Fruit fly (Drosophila melanogaster) whole organism, embryonic: ENCODE results near the gene NK7.1.

Source experiments
- ATbp ChIP-seq: fragments of 200-800 bp; sonication (Bioruptor generic); optimal IDR thresholded peaks from 2 replicates; lab custom pipeline; 2017; ENCODE audit warnings: missing biosample characterization, mild to moderate bottlenecking, missing genetic modification characterization, missing genetic modification reagents
- C15 ChIP-seq: fragments of 200-800 bp; sonication (Bioruptor generic); IDR thresholded peaks from 3 replicates; pipeline ENCODE4 v1.3.6; 2022; ENCODE audit warnings: missing biosample characterization, missing genetic modification characterization
- CG10267 ChIP-seq: fragments of 200-800 bp; sonication (Bioruptor generic); optimal IDR thresholded peaks from 2 replicates; lab custom pipeline; 2018; ENCODE audit warnings: missing biosample characterization, mild to moderate bottlenecking, missing genetic modification characterization, moderate library complexity
- CG10431 ChIP-seq: fragments of 200-800 bp; sonication (Bioruptor generic); optimal IDR thresholded peaks from 3 replicates; lab custom pipeline; 2018; ENCODE audit warnings: missing biosample characterization, mild to moderate bottlenecking, missing genetic modification characterization
- CG10543 ChIP-seq: fragments of 200-800 bp; sonication (Bioruptor generic); optimal IDR thresholded peaks from 3 replicates; lab custom pipeline; 2017; ENCODE audit warnings: missing biosample characterization, mild to moderate bottlenecking, missing genetic modification characterization, moderate library complexity
- CG11504 ChIP-seq: fragments of 200-800 bp; sonication (Bioruptor generic); optimal IDR thresholded peaks from 3 replicates; lab custom pipeline; 2019; ENCODE audit warnings: missing biosample characterization, mild to moderate bottlenecking, missing genetic modification characterization, moderate library complexity
- CG12391 ChIP-seq: fragments of 200-800 bp; sonication (Bioruptor generic); optimal IDR thresholded peaks from 3 replicates; lab custom pipeline; 2018; ENCODE audit warnings: missing biosample characterization, mild to moderate bottlenecking, missing genetic modification characterization, moderate library complexity
- CG14710 ChIP-seq: fragments of 200-800 bp; sonication (Bioruptor generic); optimal IDR thresholded peaks from 3 replicates; lab custom pipeline; 2019; ENCODE audit warnings: missing biosample characterization, mild to moderate bottlenecking, missing genetic modification characterization, moderate library complexity
- CG1529 ChIP-seq: fragments of 200-800 bp; sonication (Bioruptor generic); optimal IDR thresholded peaks from 3 replicates; lab custom pipeline; 2018; ENCODE audit warnings: missing biosample characterization, missing genetic modification characterization
- CG15514 ChIP-seq: fragments of 200-800 bp; sonication (Bioruptor generic); optimal IDR thresholded peaks from 3 replicates; lab custom pipeline; 2017; ENCODE audit warnings: missing biosample characterization, missing genetic modification characterization, mild to moderate bottlenecking, moderate library complexity, missing genetic modification reagents
- CG15601 ChIP-seq: fragments of 200-800 bp; sonication (Bioruptor generic); optimal IDR thresholded peaks from 3 replicates; lab custom pipeline; 2019; ENCODE audit warnings: missing biosample characterization, mild to moderate bottlenecking, missing genetic modification characterization, moderate library complexity
- CG17186 ChIP-seq: fragments of 200-800 bp; sonication (Bioruptor generic); optimal IDR thresholded peaks from 3 replicates; lab custom pipeline; 2017; ENCODE audit warnings: missing biosample characterization, missing genetic modification reagents, missing genetic modification characterization
- CG2120 ChIP-seq: fragments of 200-800 bp; sonication (Bioruptor generic); optimal IDR thresholded peaks from 3 replicates; lab custom pipeline; 2016; ENCODE audit warnings: missing biosample characterization, missing genetic modification characterization
- CG2199 ChIP-seq: fragments of 200-800 bp; sonication (Bioruptor generic); IDR thresholded peaks from 3 replicates; pipeline ENCODE4 v1.3.6; 2022; ENCODE audit warnings: missing biosample characterization, missing genetic modification characterization
- CG3281 ChIP-seq: fragments of 200-800 bp; sonication (Bioruptor generic); optimal IDR thresholded peaks from 3 replicates; lab custom pipeline; 2017; ENCODE audit warnings: missing biosample characterization, mild to moderate bottlenecking, missing genetic modification characterization
- CG34376 ChIP-seq: fragments of 200-800 bp; sonication (Bioruptor generic); optimal IDR thresholded peaks from 2 replicates; lab custom pipeline; 2018; ENCODE audit warnings: missing biosample characterization, mild to moderate bottlenecking, missing genetic modification characterization
- CG6765 ChIP-seq: fragments of 200-800 bp; sonication (Bioruptor generic); optimal IDR thresholded peaks from 3 replicates; lab custom pipeline; 2017; ENCODE audit warnings: missing biosample characterization, mild to moderate bottlenecking, missing genetic modification characterization
- CG7372 ChIP-seq: fragments of 200-800 bp; sonication (Bioruptor generic); IDR thresholded peaks from 2 replicates; pipeline ENCODE4 v1.3.6; 2022; ENCODE audit warnings: missing biosample characterization, missing genetic modification characterization
- CG7963 ChIP-seq: fragments of 200-800 bp; sonication (Bioruptor generic); IDR thresholded peaks from 3 replicates; pipeline ENCODE4 v1.3.6; 2022; ENCODE audit warnings: missing biosample characterization, missing genetic modification characterization; ENCODE audit not compliant: partially characterized antibody
- CG8478 ChIP-seq: fragments of >200 bp; optimal IDR thresholded peaks from 2 replicates; lab custom pipeline; 2018
- CG8924 ChIP-seq: fragments of 200-800 bp; optimal IDR thresholded peaks from 3 replicates; lab custom pipeline; 2019; ENCODE audit warnings: missing biosample characterization, mild to moderate bottlenecking, missing genetic modification characterization, moderate library complexity
- D19B ChIP-seq: fragments of 200-800 bp; sonication (Bioruptor generic); optimal IDR thresholded peaks from 2 replicates; lab custom pipeline; 2017; ENCODE audit warnings: missing biosample characterization, mild to moderate bottlenecking, missing genetic modification characterization
- Dll ChIP-seq: fragments of 200-800 bp; sonication (Bioruptor generic); IDR thresholded peaks from 4 replicates; pipeline ENCODE4 v1.3.6; 2022; ENCODE audit warnings: missing biosample characterization, missing genetic modification characterization; ENCODE audit not compliant: partially characterized antibody
- Doc3 ChIP-seq: fragments of 200-800 bp; sonication (Bioruptor generic); IDR thresholded peaks from 3 replicates; pipeline ENCODE4 v1.3.6; 2022; ENCODE audit warnings: missing biosample characterization, missing genetic modification characterization; ENCODE audit not compliant: partially characterized antibody
- E2f2 ChIP-seq: fragments of 200-800 bp; sonication (Bioruptor generic); IDR thresholded peaks from 2 replicates; pipeline ENCODE4 v1.3.6; 2022; ENCODE audit warnings: missing biosample characterization, missing genetic modification characterization
- HmgZ ChIP-seq: fragments of 200-800 bp; sonication (Bioruptor generic); optimal IDR thresholded peaks from 2 replicates; lab custom pipeline; 2018; ENCODE audit warnings: missing biosample characterization, mild to moderate bottlenecking, missing genetic modification characterization
- Hmr ChIP-seq: fragments of 200-800 bp; sonication (Bioruptor generic); optimal IDR thresholded peaks from 3 replicates; lab custom pipeline; 2017; ENCODE audit warnings: mild to moderate bottlenecking, missing biosample characterization, missing genetic modification reagents, missing genetic modification characterization
- Lim3 ChIP-seq: fragments of 200-800 bp; sonication (Bioruptor generic); IDR thresholded peaks from 2 replicates; pipeline ENCODE4 v1.3.6; 2022; ENCODE audit warnings: missing biosample characterization, missing genetic modification characterization
- Ravus ChIP-seq: fragments of 200-800 bp; sonication (Bioruptor generic); IDR thresholded peaks from 2 replicates; pipeline ENCODE4 v1.3.6; 2022; ENCODE audit warnings: missing biosample characterization, missing genetic modification characterization
- Side ChIP-seq: fragments of 200-800 bp; sonication (Bioruptor generic); optimal IDR thresholded peaks from 2 replicates; lab custom pipeline; 2016; ENCODE audit warnings: missing biosample characterization, missing genetic modification characterization
- Tbp ChIP-seq: fragments of >200 bp; optimal IDR thresholded peaks from 2 replicates; lab custom pipeline; 2018; ENCODE audit warnings: missing biosample characterization, missing genetic modification characterization
- Trl ChIP-seq, 3 experiments: fragments of >200 bp in 2 of 3; fragments of 200-800 bp in 1 of 3; sonication (Bioruptor generic) in 1 of 3; optimal IDR thresholded peaks; 2 replicates in 1 of 3; 3 replicates in 2 of 3; lab custom pipeline; 2016 to 2017; ENCODE audit warnings: missing biosample characterization in 1 of 3, missing genetic modification characterization in 1 of 3
- cato ChIP-seq: fragments of 200-800 bp; sonication (Bioruptor generic); optimal IDR thresholded peaks from 2 replicates; lab custom pipeline; 2016; ENCODE audit warnings: missing biosample characterization, missing genetic modification characterization, borderline replicate concordance
- croc ChIP-seq: fragments of 200-800 bp; sonication (Bioruptor generic); conservative IDR thresholded peaks from 3 replicates; pipeline ENCODE4 v1.3.6; 2022; ENCODE audit warnings: missing biosample characterization, missing genetic modification characterization
- cwo ChIP-seq: fragments of 200-800 bp; sonication (Bioruptor generic); optimal IDR thresholded peaks from 3 replicates; lab custom pipeline; 2017; ENCODE audit warnings: missing biosample characterization, missing genetic modification characterization, mild to moderate bottlenecking, moderate library complexity, missing genetic modification reagents
- dpn ChIP-seq, 2 experiments: fragments of 200-800 bp; sonication (Bioruptor generic); optimal IDR thresholded peaks; 3 replicates each; lab custom pipeline; 2016; ENCODE audit warnings: missing biosample characterization in 2 of 2, missing genetic modification characterization in 2 of 2
- en ChIP-seq: fragments of 200-800 bp; sonication (Bioruptor generic); optimal IDR thresholded peaks from 2 replicates; lab custom pipeline; 2016; ENCODE audit warnings: missing biosample characterization, missing genetic modification characterization
- fd64A ChIP-seq: fragments of 200-800 bp; sonication (Bioruptor generic); optimal IDR thresholded peaks from 3 replicates; lab custom pipeline; 2018; ENCODE audit warnings: missing biosample characterization, mild to moderate bottlenecking, missing genetic modification characterization
- klu ChIP-seq: fragments of 200-800 bp; sonication (Bioruptor generic); IDR thresholded peaks from 2 replicates; pipeline ENCODE4 v1.3.6; 2022; ENCODE audit warnings: missing biosample characterization, missing genetic modification characterization
- knrl ChIP-seq: fragments of 200-800 bp; sonication (Bioruptor generic); IDR thresholded peaks from 3 replicates; pipeline ENCODE4 v1.3.6; 2022; ENCODE audit warnings: missing biosample characterization, missing genetic modification characterization; ENCODE audit not compliant: partially characterized antibody
- lola ChIP-seq, 3 experiments: fragments of >200 bp in 2 of 3; fragments of 200-800 bp in 1 of 3; sonication (Bioruptor generic) in 1 of 3; optimal IDR thresholded peaks; 2 replicates each; lab custom pipeline; 2017 to 2019; ENCODE audit warnings: missing biosample characterization in 3 of 3, missing genetic modification characterization in 3 of 3, mild to moderate bottlenecking in 1 of 3, moderate library complexity in 1 of 3
- pnt ChIP-seq: fragments of 200-800 bp; sonication (Bioruptor generic); optimal IDR thresholded peaks from 3 replicates; lab custom pipeline; 2016; ENCODE audit warnings: missing biosample characterization, missing genetic modification characterization
- ranshi ChIP-seq: fragments of 200-800 bp; sonication (Bioruptor generic); IDR thresholded peaks from 2 replicates; pipeline ENCODE4 v1.3.6; 2022; ENCODE audit warnings: missing biosample characterization, missing genetic modification characterization
- sna ChIP-seq: fragments of 200-800 bp; sonication (Bioruptor generic); IDR thresholded peaks from 2 replicates; pipeline ENCODE4 v1.3.6; 2022; ENCODE audit warnings: missing biosample characterization, missing genetic modification characterization; ENCODE audit not compliant: partially characterized antibody
- tap ChIP-seq: fragments of 200-800 bp; optimal IDR thresholded peaks from 3 replicates; lab custom pipeline; 2019; ENCODE audit warnings: missing biosample characterization, mild to moderate bottlenecking, missing genetic modification characterization, moderate library complexity
- ttk ChIP-seq: fragments of 200-800 bp; sonication (Bioruptor generic); IDR thresholded peaks from 2 replicates; pipeline ENCODE4 v2.1.2; 2022; ENCODE audit warnings: missing biosample characterization, missing genetic modification characterization
- unpg ChIP-seq: fragments of 200-800 bp; sonication (Bioruptor generic); optimal IDR thresholded peaks from 3 replicates; lab custom pipeline; 2018; ENCODE audit warnings: missing biosample characterization, mild to moderate bottlenecking, missing genetic modification characterization, moderate library complexity
- wor ChIP-seq: fragments of 200-800 bp; sonication (Bioruptor generic); IDR thresholded peaks from 2 replicates; pipeline ENCODE4 v1.3.6; 2022; ENCODE audit warnings: missing biosample characterization, missing genetic modification characterization
- z ChIP-seq: fragments of 200-800 bp; sonication (Bioruptor generic); IDR thresholded peaks from 3 replicates; pipeline ENCODE4 v1.3.6; 2022; ENCODE audit warnings: missing biosample characterization, missing genetic modification characterization

NK7.1 gene

dm6 chr3R:14361741-14362232, 11.0 kb downstream of the NK7.1 start, which contains the start of gene Dnaaf5 (continued):
- TF ChIP-seq CG11504, result peak; percentile 69
- no peak for TF ChIP-seq CG6765
- TF ChIP-seq z, result no peak; the same call in 2 of the 3 replicates
- TF ChIP-seq CG12391, result no peak
- TF ChIP-seq HmgZ (tag; lab: Kevin White, UChicago), result peak; percentile 61
- TF ChIP-seq E2f2, result peak; percentile 87
- no peak for TF ChIP-seq pnt (GFP tag; lab: Kevin White, UChicago)
- peak; percentile 17; the same call in 1 of the 2 replicates for TF ChIP-seq Lim3 (GFP tag; lab: Robert Waterston, UW)
- no peak for TF ChIP-seq en (GFP tag; lab: Kevin White, UChicago)
- TF ChIP-seq dpn (GFP tag; optimal IDR thresholded peaks at IDR 0.05; lab: Kevin White, UChicago), result peak in 1 of 2 experiments; percentile 25
- TF ChIP-seq cato, result no peak
- TF ChIP-seq CG7963 (GFP tag; lab: Robert Waterston, UW), result no peak
- no peak for TF ChIP-seq CG14710
- TF ChIP-seq Tbp, result no peak
- no peak for TF ChIP-seq Dll (GFP tag; lab: Robert Waterston, UW)
- TF ChIP-seq sna (GFP tag; lab: Robert Waterston, UW), result 0 out of 2 replicates have a peak, but pooled peaks have one; percentile 17
- TF ChIP-seq Side (GFP tag; lab: Kevin White, UChicago), result no peak
- TF ChIP-seq CG8924, result no peak
- peak; percentile 35 for TF ChIP-seq ATbp (GFP tag; lab: Kevin White, UChicago)
- peak; percentile 15 for TF ChIP-seq CG15601
- TF ChIP-seq CG8478 (lab: Kevin White, UChicago), result no peak
- TF ChIP-seq CG3281 (GFP tag; lab: Kevin White, UChicago), result peak; percentile 21
- no peak for TF ChIP-seq D19B
- no peak for TF ChIP-seq Doc3 (GFP tag; lab: Robert Waterston, UW)
- TF ChIP-seq CG17186 (GFP tag; lab: Kevin White, UChicago), result no peak
- TF ChIP-seq wor (GFP tag; lab: Robert Waterston, UW), result no peak
- TF ChIP-seq Trl (optimal IDR thresholded peaks at IDR 0.05; lab: Kevin White, UChicago), result no peak
- no peak for TF ChIP-seq Trl (GFP tag; optimal IDR thresholded peaks at IDR 0.05; lab: Kevin White, UChicago)
- TF ChIP-seq lola (GFP tag; optimal IDR thresholded peaks at IDR 0.05; lab: Kevin White, UChicago), result no peak
- 0 out of 3 replicates have a peak, but pooled peaks have one; percentile 29 for TF ChIP-seq CG2199 (GFP tag; lab: Robert Waterston, UW)
- TF ChIP-seq ttk (GFP tag; lab: Robert Waterston, UW), result no peak
- peak; percentile 22 for TF ChIP-seq CG15514 (GFP tag; lab: Kevin White, UChicago)
- peak; percentile 70 for TF ChIP-seq CG10543
- TF ChIP-seq CG2120 (GFP tag; lab: Kevin White, UChicago), result peak; percentile 21
- no peak for TF ChIP-seq croc (GFP tag; lab: Robert Waterston, UW)
- no peak for TF ChIP-seq knrl (GFP tag; lab: Robert Waterston, UW)
- no peak for TF ChIP-seq fd64A
- no peak for TF ChIP-seq Ravus (GFP tag; lab: Robert Waterston, UW)
- no peak for TF ChIP-seq klu (GFP tag; lab: Robert Waterston, UW)
- no peak for TF ChIP-seq C15 (GFP tag; lab: Robert Waterston, UW)
- TF ChIP-seq unpg, result peak; percentile 17
- no peak for TF ChIP-seq ranshi (GFP tag; lab: Robert Waterston, UW)
- TF ChIP-seq CG10431, result peak; percentile 57
- peak; percentile 50 for TF ChIP-seq cwo (GFP tag; lab: Kevin White, UChicago)
- peak; percentile 7 for TF ChIP-seq Hmr (GFP tag; lab: Kevin White, UChicago)
- TF ChIP-seq tap, result no peak
- TF ChIP-seq CG10267 (tag; lab: Kevin White, UChicago), result peak; percentile 63
- TF ChIP-seq CG34376 (GFP tag; lab: Kevin White, UChicago), result peak; percentile 64
- no peak for TF ChIP-seq CG7372
- peak; percentile 7 for TF ChIP-seq CG1529 (GFP tag; lab: Kevin White, UChicago)
